Worm (Caenorhabditis elegans) whole organism, late embryonic: ENCODE data around the gene zip-1.

Experiments
- F13H6.1 ChIP-seq: sonication (generic microtip); optimal IDR thresholded peaks from 2 replicates; lab custom pipeline; 2016; ENCODE audit warnings: missing genetic modification characterization, missing compliant biosample characterization
- fkh-10 ChIP-seq: fragments of 150-350 bp; optimal IDR thresholded peaks from 2 replicates; lab custom pipeline; 2014; ENCODE audit warnings: missing biosample characterization, missing genetic modification reagents, missing genetic modification characterization
- mec-3 ChIP-seq: sonication (generic microtip); optimal IDR thresholded peaks from 2 replicates; lab custom pipeline; 2016; ENCODE audit warnings: borderline replicate concordance, missing genetic modification characterization, missing compliant biosample characterization
- nhr-11 ChIP-seq: fragments of 150-350 bp; optimal IDR thresholded peaks from 2 replicates; lab custom pipeline; 2014; ENCODE audit warnings: missing biosample characterization, missing genetic modification characterization
- pha-2 ChIP-seq: sonication (generic microtip); optimal IDR thresholded peaks from 2 replicates; lab custom pipeline; 2017; ENCODE audit warnings: mild to moderate bottlenecking, missing genetic modification characterization, missing compliant biosample characterization
- unc-3 ChIP-seq, 2 experiments: fragments of 200-800 bp in 1 of 2; sonication (Bioruptor generic) in 1 of 2; sonication (generic microtip) in 1 of 2; conservative IDR thresholded peaks in 1 of 2; optimal IDR thresholded peaks in 1 of 2; 2 replicates each; pipeline versions ENCODE4 v1.3.6 to Lab custom; 2016 to 2022; ENCODE audit warnings: missing compliant biosample characterization in 2 of 2, missing genetic modification characterization in 2 of 2, missing genetic modification reagents in 1 of 2

DNA sequence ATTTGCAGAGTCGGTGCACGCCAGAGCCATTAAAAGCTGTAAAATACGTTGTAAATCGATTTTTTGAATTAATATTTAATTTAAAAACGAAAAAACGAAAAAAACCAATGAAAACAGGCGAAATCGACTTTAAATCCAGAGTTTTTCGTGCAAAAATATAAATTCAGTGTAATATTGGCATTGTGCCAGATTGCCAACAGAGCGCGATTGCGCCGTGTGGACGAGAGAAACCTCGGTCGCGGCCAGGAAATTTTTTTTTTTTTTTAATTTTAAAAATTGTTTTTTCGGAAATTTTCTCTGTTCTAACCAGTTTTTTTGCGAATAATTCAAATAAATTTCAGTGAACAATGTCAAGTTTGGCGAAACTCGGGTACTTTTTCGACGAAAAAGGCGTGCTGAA, 17.8 kb downstream of the zip-1 start, which contains the start of the genes pph-4.1 and Y75B8A.31:
- TF ChIP-seq fkh-10 (GFP tag; lab: Kevin White, UChicago): no peak
- peak; percentile 16 for TF ChIP-seq pha-2
- peak; percentile 81 for TF ChIP-seq mec-3 (tag; lab: Kevin White, UChicago)
- peak; percentile 35; the same call in 1 of the 2 replicates for TF ChIP-seq unc-3 (GFP tag; conservative IDR thresholded peaks at IDR 0.05; lab: Robert Waterston, UW)
- TF ChIP-seq unc-3 (tag; optimal IDR thresholded peaks at IDR 0.05; lab: Kevin White, UChicago): peak; percentile 49
- peak; percentile 32 for TF ChIP-seq F13H6.1 (tag; lab: Kevin White, UChicago)
- TF ChIP-seq nhr-11 (tag; lab: Kevin White, UChicago): no peak
